Fruit fly (Drosophila melanogaster): ENCODE measurements around the gene srp.

- peak; percentile 56 for TF ChIP-seq CG12605 (GFP tag; IDR thresholded peaks at IDR 0.05)
- no peak for TF ChIP-seq CG9948 (tag; optimal IDR thresholded peaks at IDR 0.05)
- TF ChIP-seq CG17806 (tag; optimal IDR thresholded peaks at IDR 0.05), result peak; percentile 48
- no peak for TF ChIP-seq gl (tag; optimal IDR thresholded peaks at IDR 0.05)
- TF ChIP-seq EcR (GFP tag; optimal IDR thresholded peaks at IDR 0.05), result no peak
- no peak for TF ChIP-seq fd96Ca (GFP tag; IDR thresholded peaks at IDR 0.05)
- no peak for TF ChIP-seq CG13204 (GFP tag; optimal IDR thresholded peaks at IDR 0.05)
- no peak for TF ChIP-seq CG4496 (GFP tag; IDR thresholded peaks at IDR 0.05)
- peak; percentile 7 for TF ChIP-seq Pif1A (GFP tag; optimal IDR thresholded peaks at IDR 0.05)
- no peak for TF ChIP-seq rn (GFP tag; IDR thresholded peaks at IDR 0.05)
- peak; percentile 47 for TF ChIP-seq CG8159 (tag; optimal IDR thresholded peaks at IDR 0.05)
- TF ChIP-seq CG10348 (GFP tag; IDR thresholded peaks at IDR 0.05), result no peak
- no peak for TF ChIP-seq Ets98B (GFP tag; IDR thresholded peaks at IDR 0.05)
Measured at dm6 chr3R:16042900-16043548, 57.1 kb downstream of the srp start, which contains the start of gene Jhbp4.
